Worm (Caenorhabditis elegans): ENCODE data around the gene C17B7.3.

The C17B7.3 gene

DNA sequence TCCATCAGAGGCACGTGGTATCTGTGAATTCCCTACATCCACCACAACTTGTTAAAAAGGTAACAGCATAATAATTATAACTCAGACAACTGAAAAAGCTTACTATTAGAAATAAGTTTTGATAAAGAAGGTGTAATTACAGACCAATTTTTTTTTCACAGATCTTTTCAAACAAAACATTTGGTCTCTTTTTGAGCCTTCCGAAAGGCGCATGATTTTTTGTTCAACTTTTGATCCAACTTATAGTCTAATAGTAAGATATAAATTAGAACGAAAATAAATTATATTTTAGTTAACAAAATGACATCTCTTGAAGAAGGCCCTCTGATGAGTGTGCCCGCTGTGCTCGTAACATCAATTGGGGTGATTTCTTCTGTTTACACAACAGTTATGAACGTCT is 34.4 kb upstream of the C17B7.3 start, which contains the start of gene srbc-3:
Gene srbc-3 (plus strand): TSS at position 301 of the 400 bp plus-strand sequence.
- TF ChIP-seq ztf-11 (tag; optimal IDR thresholded peaks at IDR 0.05) (no peak), unc-120 (tag; optimal IDR thresholded peaks at IDR 0.05; ENCODE audit: poor library complexity, severe bottlenecking) (no peak), ceh-43 (GFP tag; optimal IDR thresholded peaks at IDR 0.05) (no peak), bed-3 (GFP tag; optimal IDR thresholded peaks at IDR 0.05) (no peak), lsy-2 (tag; optimal IDR thresholded peaks at IDR 0.05) (no peak), nhr-237 (tag; optimal IDR thresholded peaks at IDR 0.05) (no peak), nhr-76 (tag; optimal IDR thresholded peaks at IDR 0.05) (no peak), mls-2 (tag; optimal IDR thresholded peaks at IDR 0.05) (no peak), unc-39 (tag; optimal IDR thresholded peaks at IDR 0.05) (no peak), blmp-1 (tag; optimal IDR thresholded peaks at IDR 0.05) (no peak), ceh-83 (GFP tag; optimal IDR thresholded peaks at IDR 0.05) (no peak)

- no peak for TF ChIP-seq unc-62 (GFP tag; optimal IDR thresholded peaks at IDR 0.05)
- TF ChIP-seq sptf-1 (tag; optimal IDR thresholded peaks at IDR 0.05) = no peak
- TF ChIP-seq nhr-76 (tag; optimal IDR thresholded peaks at IDR 0.05) = no peak
- TF ChIP-seq ceh-43 (GFP tag; optimal IDR thresholded peaks at IDR 0.05) = no peak
- peak; percentile 3 for TF ChIP-seq hlh-1 (tag; optimal IDR thresholded peaks at IDR 0.05)
- TF ChIP-seq pha-4 (tag; optimal IDR thresholded peaks at IDR 0.05) = no peak
- TF ChIP-seq nhr-237 (tag; optimal IDR thresholded peaks at IDR 0.05) = no peak
- TF ChIP-seq sem-2 (GFP tag; optimal IDR thresholded peaks at IDR 0.05) = no peak
- no peak for TF ChIP-seq drap-1 (GFP tag; optimal IDR thresholded peaks at IDR 0.05)
- peak; percentile 10 for TF ChIP-seq ces-1 (GFP tag; optimal IDR thresholded peaks at IDR 0.05)
These were observed 30.4 kb upstream of the C17B7.3 start, which contains the start of gene arrd-18 for ce11 chrV:3312067-3312666. arrd-18 (minus strand) TSS chrV:3312117.

DNA sequence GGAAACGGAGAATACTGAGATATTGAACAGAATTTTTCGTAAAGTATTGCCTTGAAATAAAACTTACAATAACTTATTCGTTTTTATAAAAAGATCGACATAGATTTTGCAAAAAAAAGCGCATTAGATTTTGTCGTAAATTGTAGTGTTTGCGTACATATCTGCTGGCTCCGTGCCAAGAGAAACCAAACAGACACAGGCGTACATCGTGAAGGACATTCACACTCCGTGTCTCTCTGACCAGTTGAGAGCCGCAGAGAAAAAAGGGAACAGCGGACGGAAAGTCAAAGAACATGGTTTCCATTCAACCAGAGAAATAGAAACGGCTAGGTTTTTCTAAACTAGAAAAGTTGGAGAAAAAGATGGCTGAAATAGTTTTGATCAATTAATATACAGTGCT is 27.3 kb upstream of the C17B7.3 start, which contains the start of gene arrd-19:
Gene arrd-19 (minus strand): TSS at position 209 of the 400 bp plus-strand sequence.
- TF ChIP-seq hlh-1 (tag; optimal IDR thresholded peaks at IDR 0.05) (peak; percentile 49), unc-39 (tag; optimal IDR thresholded peaks at IDR 0.05) (no peak), mab-5 (tag; optimal IDR thresholded peaks at IDR 0.05) (no peak), mep-1 (tag; optimal IDR thresholded peaks at IDR 0.05) (peak; percentile 4), nhr-237 (tag; optimal IDR thresholded peaks at IDR 0.05) (peak; percentile 19), ham-2 (GFP tag; optimal IDR thresholded peaks at IDR 0.05) (no peak)

- TF ChIP-seq lin-13 (tag; optimal IDR thresholded peaks at IDR 0.05) = no peak
- TF ChIP-seq hlh-1 (tag; optimal IDR thresholded peaks at IDR 0.05) = no peak
- no peak for TF ChIP-seq nhr-12 (tag; optimal IDR thresholded peaks at IDR 0.05)
- TF ChIP-seq bed-3 (GFP tag; optimal IDR thresholded peaks at IDR 0.05) = no peak
- TF ChIP-seq nhr-28 (tag; optimal IDR thresholded peaks at IDR 0.05) = no peak
These were observed 26.5 kb upstream of the C17B7.3 start, which contains the start of gene F35F10.1 for ce11 chrV:3316108-3316507. F35F10.1 (plus strand) TSS chrV:3316307.

DNA sequence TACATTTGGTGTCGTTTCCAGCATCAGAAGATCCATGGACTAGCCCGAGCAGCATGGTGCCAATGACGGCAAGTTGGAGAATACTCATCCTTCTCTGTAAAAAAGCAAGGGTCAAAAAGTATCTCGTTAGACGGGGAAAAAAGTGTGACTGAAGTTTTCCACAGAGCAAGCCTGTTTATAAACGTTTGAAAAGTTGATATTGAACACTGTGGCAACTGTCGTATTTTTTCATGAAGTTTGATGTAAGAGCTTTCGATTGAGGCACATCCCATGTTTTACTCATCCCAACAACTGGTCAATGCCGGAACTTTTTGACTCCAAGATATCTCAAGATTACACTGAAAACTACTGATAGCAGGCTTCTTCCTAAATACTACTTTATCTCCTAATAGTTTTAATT is 23.6 kb upstream of the C17B7.3 start, which contains the start of gene F35F10.13:
Gene F35F10.13 (minus strand): TSS at position 101 of the 400 bp plus-strand sequence.
- no peak for TF ChIP-seq mab-5 (tag; optimal IDR thresholded peaks at IDR 0.05)
- TF ChIP-seq elt-1 (tag; optimal IDR thresholded peaks at IDR 0.05; ENCODE audit: borderline replicate concordance, insufficient read depth) = no peak
- no peak for TF ChIP-seq ceh-83 (GFP tag; optimal IDR thresholded peaks at IDR 0.05)
- TF ChIP-seq snpc-4 (tag; optimal IDR thresholded peaks at IDR 0.05) = no peak
- TF ChIP-seq elt-3 (tag; optimal IDR thresholded peaks at IDR 0.05) = no peak
- no peak for TF ChIP-seq hlh-1 (tag; optimal IDR thresholded peaks at IDR 0.05)
- no peak for TF ChIP-seq bed-3 (GFP tag; optimal IDR thresholded peaks at IDR 0.05)
- no peak for TF ChIP-seq zip-8 (tag; optimal IDR thresholded peaks at IDR 0.05)
- TF ChIP-seq unc-120 (tag; optimal IDR thresholded peaks at IDR 0.05; ENCODE audit: poor library complexity, severe bottlenecking) = no peak

- TF ChIP-seq nhr-76 (tag; optimal IDR thresholded peaks at IDR 0.05) (no peak), bed-3 (GFP tag; optimal IDR thresholded peaks at IDR 0.05) (no peak)
These were observed 22.6 kb upstream of the C17B7.3 start, which contains the start of gene F35F10.14 for ce11 chrV:3320005-3320404. F35F10.14 (minus strand) TSS chrV:3320105.

Data from whole organism, mixed stage, embryonic.